Fruit fly (Drosophila melanogaster) whole organism, embryonic: ENCODE measurements around the gene Agpat1.

ENCODE experiments used
- ATbp ChIP-seq: fragments of 200-800 bp; sonication (Bioruptor generic); optimal IDR thresholded peaks from 2 replicates; lab custom pipeline; 2017; ENCODE audit warnings: missing biosample characterization, mild to moderate bottlenecking, missing genetic modification characterization, missing genetic modification reagents
- Ada2b ChIP-seq: fragments of 200-800 bp; sonication (Bioruptor generic); IDR thresholded peaks from 2 replicates; pipeline ENCODE4 v1.3.6; 2022; ENCODE audit warnings: missing biosample characterization, missing genetic modification characterization
- B-H1 ChIP-seq: fragments of 200-800 bp; sonication (Bioruptor generic); IDR thresholded peaks from 3 replicates; pipeline ENCODE4 v1.3.6; 2022; ENCODE audit warnings: missing biosample characterization, missing genetic modification characterization
- Bteb2 ChIP-seq: fragments of 200-800 bp; sonication (Bioruptor generic); optimal IDR thresholded peaks from 2 replicates; lab custom pipeline; 2016; ENCODE audit warnings: missing biosample characterization, missing genetic modification characterization
- C15 ChIP-seq: fragments of 200-800 bp; sonication (Bioruptor generic); IDR thresholded peaks from 3 replicates; pipeline ENCODE4 v1.3.6; 2022; ENCODE audit warnings: missing biosample characterization, missing genetic modification characterization
- CG10462 ChIP-seq: fragments of 200-800 bp; sonication (Bioruptor generic); optimal IDR thresholded peaks from 2 replicates; lab custom pipeline; 2016; ENCODE audit warnings: missing biosample characterization, missing genetic modification characterization
- CG11093 ChIP-seq: fragments of 200-800 bp; sonication (Bioruptor generic); IDR thresholded peaks from 3 replicates; pipeline ENCODE4 v1.3.6; 2022; ENCODE audit warnings: missing biosample characterization, missing genetic modification characterization
- CG11247 ChIP-seq: fragments of 200-800 bp; sonication (Bioruptor generic); IDR thresholded peaks from 2 replicates; pipeline ENCODE4 v1.3.6; 2022; ENCODE audit warnings: missing biosample characterization, missing genetic modification characterization
- CG12769 ChIP-seq: fragments of 200-800 bp; sonication (Bioruptor generic); optimal IDR thresholded peaks from 2 replicates; lab custom pipeline; 2019; ENCODE audit warnings: missing biosample characterization, mild to moderate bottlenecking, missing genetic modification characterization, moderate library complexity
- CG13296 ChIP-seq: fragments of 200-800 bp; sonication (Bioruptor generic); optimal IDR thresholded peaks from 3 replicates; lab custom pipeline; 2018; ENCODE audit warnings: missing biosample characterization, mild to moderate bottlenecking, missing genetic modification characterization
- CG14014 ChIP-seq: fragments of 200-800 bp; sonication (Bioruptor generic); IDR thresholded peaks from 2 replicates; pipeline ENCODE4 v1.3.6; 2022; ENCODE audit warnings: missing biosample characterization, missing genetic modification characterization
- CG15601 ChIP-seq: fragments of 200-800 bp; sonication (Bioruptor generic); optimal IDR thresholded peaks from 3 replicates; lab custom pipeline; 2019; ENCODE audit warnings: missing biosample characterization, mild to moderate bottlenecking, missing genetic modification characterization, moderate library complexity
- CG1603 ChIP-seq: fragments of 200-800 bp; sonication (Bioruptor generic); optimal IDR thresholded peaks from 2 replicates; lab custom pipeline; 2019; ENCODE audit warnings: missing biosample characterization, mild to moderate bottlenecking, missing genetic modification characterization, moderate library complexity
- CG17328 ChIP-seq: fragments of 200-800 bp; sonication (Bioruptor generic); IDR thresholded peaks from 2 replicates; pipeline ENCODE4 v1.3.6; 2022; ENCODE audit warnings: missing biosample characterization, missing genetic modification characterization
- CG1792 ChIP-seq: fragments of 200-800 bp; sonication (Bioruptor generic); optimal IDR thresholded peaks from 2 replicates; lab custom pipeline; 2016; ENCODE audit warnings: missing biosample characterization, missing genetic modification characterization
- CG18011 ChIP-seq: fragments of 200-800 bp; sonication (Bioruptor generic); optimal IDR thresholded peaks from 2 replicates; lab custom pipeline; 2017; ENCODE audit warnings: missing biosample characterization, missing genetic modification characterization, mild to moderate bottlenecking, moderate library complexity, missing genotype
- CG18476 ChIP-seq: fragments of 200-800 bp; sonication (Bioruptor generic); optimal IDR thresholded peaks from 2 replicates; lab custom pipeline; 2016; ENCODE audit warnings: missing biosample characterization, mild to moderate bottlenecking, missing genetic modification characterization
- CG32532 ChIP-seq: fragments of 200-800 bp; sonication (Bioruptor generic); IDR thresholded peaks from 2 replicates; pipeline ENCODE4 v1.3.6; 2022; ENCODE audit warnings: missing biosample characterization, missing genetic modification characterization
- CG3847 ChIP-seq: fragments of 200-800 bp; sonication (Bioruptor generic); IDR thresholded peaks from 2 replicates; pipeline ENCODE4 v1.3.6; 2022; ENCODE audit warnings: missing biosample characterization, missing genetic modification characterization
- CG4730 ChIP-seq: fragments of 200-800 bp; sonication (Bioruptor generic); IDR thresholded peaks from 2 replicates; pipeline ENCODE4 v1.3.6; 2022; ENCODE audit warnings: missing biosample characterization, missing genetic modification characterization
- CG7556 ChIP-seq: fragments of 200-800 bp; sonication (Bioruptor generic); optimal IDR thresholded peaks from 2 replicates; lab custom pipeline; 2017; ENCODE audit warnings: missing biosample characterization, mild to moderate bottlenecking, missing genetic modification characterization
- CG8089 ChIP-seq: fragments of 200-800 bp; sonication (Bioruptor generic); optimal IDR thresholded peaks from 3 replicates; lab custom pipeline; 2016; ENCODE audit warnings: missing biosample characterization, missing genetic modification characterization
- CG9215 ChIP-seq: fragments of 200-800 bp; sonication (Bioruptor generic); IDR thresholded peaks from 2 replicates; pipeline ENCODE4 v1.3.6; 2022; ENCODE audit warnings: missing biosample characterization, missing genetic modification characterization
- CG9932 ChIP-seq: fragments of 200-800 bp; sonication (Bioruptor generic); IDR thresholded peaks from 2 replicates; pipeline ENCODE4 v1.3.6; 2022; ENCODE audit warnings: missing biosample characterization, missing genetic modification characterization
- Doc3 ChIP-seq: fragments of 200-800 bp; sonication (Bioruptor generic); IDR thresholded peaks from 3 replicates; pipeline ENCODE4 v1.3.6; 2022; ENCODE audit warnings: missing biosample characterization, missing genetic modification characterization; ENCODE audit not compliant: partially characterized antibody
- E2f1 ChIP-seq: fragments of 200-800 bp; sonication (Bioruptor generic); IDR thresholded peaks from 2 replicates; pipeline ENCODE4 v1.3.6; 2022; ENCODE audit warnings: missing biosample characterization, missing genetic modification characterization
- HHEX ChIP-seq: fragments of 200-800 bp; sonication (Bioruptor generic); optimal IDR thresholded peaks from 3 replicates; lab custom pipeline; 2017; ENCODE audit warnings: missing biosample characterization, mild to moderate bottlenecking, missing genetic modification characterization, missing genetic modification reagents
- Hey ChIP-seq: fragments of 200-800 bp; sonication (Bioruptor generic); optimal IDR thresholded peaks from 3 replicates; lab custom pipeline; 2018; ENCODE audit warnings: missing biosample characterization, mild to moderate bottlenecking, missing genetic modification characterization
- Hmx ChIP-seq: fragments of 200-800 bp; sonication (Bioruptor generic); optimal IDR thresholded peaks from 2 replicates; lab custom pipeline; 2016; ENCODE audit warnings: missing biosample characterization, missing genetic modification characterization
- Jarid2 ChIP-seq: fragments of 200-800 bp; sonication (Bioruptor generic); optimal IDR thresholded peaks from 3 replicates; lab custom pipeline; 2017; ENCODE audit warnings: mild to moderate bottlenecking, missing biosample characterization, missing genetic modification reagents, missing genetic modification characterization
- Lim3 ChIP-seq: fragments of 200-800 bp; sonication (Bioruptor generic); IDR thresholded peaks from 2 replicates; pipeline ENCODE4 v1.3.6; 2022; ENCODE audit warnings: missing biosample characterization, missing genetic modification characterization
- Pdp1 ChIP-seq, 2 experiments: fragments of 200-800 bp; sonication (Bioruptor generic); optimal IDR thresholded peaks; 3 replicates each; lab custom pipeline; 2016; ENCODE audit warnings: missing biosample characterization in 2 of 2, missing genetic modification characterization in 2 of 2, mild to moderate bottlenecking in 1 of 2, moderate library complexity in 1 of 2
- Sox100B ChIP-seq: fragments of 200-800 bp; sonication (Bioruptor generic); optimal IDR thresholded peaks from 3 replicates; lab custom pipeline; 2018; ENCODE audit warnings: missing biosample characterization, mild to moderate bottlenecking, missing genetic modification characterization
- Sox102F ChIP-seq: fragments of 200-800 bp; sonication (Bioruptor generic); optimal IDR thresholded peaks from 2 replicates; lab custom pipeline; 2018; ENCODE audit warnings: missing biosample characterization, mild to moderate bottlenecking, missing genetic modification characterization, moderate library complexity
- TFAM ChIP-seq: fragments of 200-800 bp; sonication (Bioruptor generic); optimal IDR thresholded peaks from 2 replicates; lab custom pipeline; 2017; ENCODE audit warnings: missing biosample characterization, missing genetic modification characterization, inconsistent platforms
- ap ChIP-seq: fragments of 200-800 bp; sonication (Bioruptor generic); IDR thresholded peaks from 2 replicates; pipeline ENCODE4 v1.3.6; 2022; ENCODE audit warnings: missing biosample characterization, missing genetic modification characterization
- bsh ChIP-seq, 2 experiments: fragments of 200-800 bp; sonication (Bioruptor generic); optimal IDR thresholded peaks; 2 replicates each; lab custom pipeline; 2017 to 2018; ENCODE audit warnings: mild to moderate bottlenecking in 2 of 2, missing biosample characterization in 2 of 2, missing genetic modification characterization in 2 of 2, moderate library complexity in 1 of 2
- caup ChIP-seq: fragments of 200-800 bp; sonication (Bioruptor generic); optimal IDR thresholded peaks from 3 replicates; lab custom pipeline; 2017; ENCODE audit warnings: missing biosample characterization, mild to moderate bottlenecking, missing genetic modification characterization, moderate library complexity; ENCODE audit not compliant: severe bottlenecking
- chif ChIP-seq, 2 experiments: fragments of 200-800 bp; sonication (Bioruptor generic); optimal IDR thresholded peaks; 3 replicates each; lab custom pipeline; 2016; ENCODE audit warnings: missing biosample characterization in 2 of 2, missing genetic modification characterization in 2 of 2
- crc ChIP-seq: fragments of 200-800 bp; sonication (Bioruptor generic); optimal IDR thresholded peaks from 2 replicates; lab custom pipeline; 2016; ENCODE audit warnings: missing biosample characterization, missing genetic modification characterization
- ftz-f1 ChIP-seq: fragments of 200-800 bp; sonication (Bioruptor generic); optimal IDR thresholded peaks from 2 replicates; lab custom pipeline; 2016; ENCODE audit warnings: missing biosample characterization, missing genetic modification characterization
- gce ChIP-seq: fragments of 200-800 bp; sonication (Bioruptor generic); IDR thresholded peaks from 3 replicates; pipeline ENCODE4 v1.3.6; 2022; ENCODE audit warnings: missing biosample characterization, missing genetic modification characterization
- her ChIP-seq: fragments of 200-800 bp; sonication (Bioruptor generic); optimal IDR thresholded peaks from 2 replicates; lab custom pipeline; 2016; ENCODE audit warnings: missing biosample characterization, missing genetic modification characterization
- kay ChIP-seq: fragments of 200-800 bp; sonication (Bioruptor generic); optimal IDR thresholded peaks from 2 replicates; lab custom pipeline; 2016; ENCODE audit warnings: missing biosample characterization, missing genetic modification characterization
- oc ChIP-seq: fragments of 200-800 bp; sonication (Bioruptor generic); optimal IDR thresholded peaks from 2 replicates; lab custom pipeline; 2018; ENCODE audit warnings: missing biosample characterization, mild to moderate bottlenecking, missing genetic modification characterization, moderate library complexity
- peb ChIP-seq: fragments of 200-800 bp; sonication (Bioruptor generic); IDR thresholded peaks from 2 replicates; pipeline ENCODE4 v1.3.6; 2022; ENCODE audit warnings: missing biosample characterization, missing genetic modification characterization
- run ChIP-seq: fragments of 200-800 bp; sonication (Bioruptor generic); optimal IDR thresholded peaks from 3 replicates; lab custom pipeline; 2018; ENCODE audit warnings: missing biosample characterization, mild to moderate bottlenecking, missing genetic modification characterization
- ssp ChIP-seq: fragments of 200-800 bp; sonication (Bioruptor generic); IDR thresholded peaks from 2 replicates; pipeline ENCODE4 v1.3.6; 2022; ENCODE audit warnings: missing biosample characterization, missing genetic modification characterization
- zen ChIP-seq: fragments of 200-800 bp; sonication (Bioruptor generic); optimal IDR thresholded peaks from 3 replicates; lab custom pipeline; 2018; ENCODE audit warnings: missing biosample characterization, mild to moderate bottlenecking, missing genetic modification characterization, moderate library complexity

The Agpat1 gene

dm6 chrX:12755600-12756373 is 9.3 kb upstream of the Agpat1 start (continued):
- TF ChIP-seq TFAM (GFP tag; lab: Kevin White, UChicago) = no peak
- no peak; the same call in 2 of the 3 replicates for TF ChIP-seq gce (GFP tag; lab: Robert Waterston, UW)
- TF ChIP-seq Ada2b (GFP tag; lab: Robert Waterston, UW) = peak; percentile 59
- TF ChIP-seq Pdp1 (GFP tag; optimal IDR thresholded peaks at IDR 0.05; lab: Kevin White, UChicago) = peak; percentile 17 to 64
- TF ChIP-seq kay (GFP tag; lab: Kevin White, UChicago) = no peak
- TF ChIP-seq HHEX (GFP tag; lab: Kevin White, UChicago) = peak; percentile 84
- TF ChIP-seq CG17328 (GFP tag; lab: Robert Waterston, UW) = peak; percentile 27; the same call in 1 of the 2 replicates
- peak; percentile 51 for TF ChIP-seq CG18476 (GFP tag; lab: Kevin White, UChicago)
- TF ChIP-seq Doc3 = no peak
- TF ChIP-seq Bteb2 (GFP tag; lab: Kevin White, UChicago) = peak; percentile 56
- TF ChIP-seq CG1603 (tag; lab: Kevin White, UChicago) = peak; percentile 13
- TF ChIP-seq peb = 0 out of 2 replicates have a peak, but pooled peaks have one; percentile 20
- TF ChIP-seq CG12769 (tag; lab: Kevin White, UChicago) = peak; percentile 31
- no peak for TF ChIP-seq CG15601 (tag; lab: Kevin White, UChicago)
- 0 out of 2 replicates have a peak, but pooled peaks have one; percentile 25 for TF ChIP-seq ap (GFP tag; lab: Robert Waterston, UW)
- peak; percentile 18 for TF ChIP-seq crc
- TF ChIP-seq Sox102F = peak; percentile 61
- peak; percentile 83 for TF ChIP-seq Sox100B (GFP tag; lab: Kevin White, UChicago)
- TF ChIP-seq CG7556 (GFP tag; lab: Kevin White, UChicago) = peak; percentile 90
- peak; percentile 66 for TF ChIP-seq ssp (GFP tag; lab: Robert Waterston, UW)
- TF ChIP-seq caup (GFP tag; lab: Kevin White, UChicago) = peak; percentile 63
- 0 out of 3 replicates have a peak, but pooled peaks have one; percentile 56 for TF ChIP-seq C15 (GFP tag; lab: Robert Waterston, UW)
- TF ChIP-seq CG14014 (GFP tag; lab: Robert Waterston, UW) = peak; percentile 75; the same call in 1 of the 2 replicates
- peak; percentile 56 for TF ChIP-seq CG11247 (GFP tag; lab: Robert Waterston, UW)
- peak; percentile 64 for TF ChIP-seq E2f1 (GFP tag; lab: Robert Waterston, UW)
- TF ChIP-seq Hey (tag; lab: Kevin White, UChicago) = no peak
- peak; percentile 86 for TF ChIP-seq CG32532 (GFP tag; lab: Robert Waterston, UW)
- TF ChIP-seq B-H1 (GFP tag; lab: Robert Waterston, UW) = peak; percentile 50; the same call in 1 of the 3 replicates
- peak; percentile 88 for TF ChIP-seq CG9932 (GFP tag; lab: Robert Waterston, UW)
- no peak for TF ChIP-seq ftz-f1 (GFP tag; lab: Kevin White, UChicago)
- TF ChIP-seq CG9215 (GFP tag; lab: Robert Waterston, UW) = peak; percentile 85
- TF ChIP-seq CG3847 (GFP tag; lab: Robert Waterston, UW) = peak; percentile 83
- peak; percentile 11 for TF ChIP-seq CG1792 (GFP tag; lab: Kevin White, UChicago)
- peak; percentile 13 for TF ChIP-seq zen (tag; lab: Kevin White, UChicago)
- TF ChIP-seq Lim3 = no peak
- TF ChIP-seq her = peak; percentile 27
- peak; percentile 6 for TF ChIP-seq oc (tag; lab: Kevin White, UChicago)
- TF ChIP-seq bsh (GFP tag; optimal IDR thresholded peaks at IDR 0.05; lab: Kevin White, UChicago) = peak; percentile 44 to 55
- TF ChIP-seq CG10462 (GFP tag; lab: Kevin White, UChicago) = peak; percentile 48
- peak; percentile 64 for TF ChIP-seq Jarid2 (GFP tag; lab: Kevin White, UChicago)
- peak; percentile 32 to 40 for TF ChIP-seq chif (GFP tag; optimal IDR thresholded peaks at IDR 0.05; lab: Kevin White, UChicago)
- no peak for TF ChIP-seq CG8089
- peak; percentile 24 for TF ChIP-seq CG18011 (GFP tag; lab: Kevin White, UChicago)
- peak; percentile 76 for TF ChIP-seq CG13296 (GFP tag; lab: Kevin White, UChicago)
- TF ChIP-seq run (tag; lab: Kevin White, UChicago) = peak; percentile 15
- TF ChIP-seq Hmx (GFP tag; lab: Kevin White, UChicago) = peak; percentile 17
- TF ChIP-seq CG11093 (GFP tag; lab: Robert Waterston, UW) = peak; percentile 71; the same call in 2 of the 3 replicates
- TF ChIP-seq ATbp = peak; percentile 32
- peak; percentile 67 for TF ChIP-seq CG4730
